Fruit fly (Drosophila melanogaster): ENCODE measurements around the gene CG9265.

DNA sequence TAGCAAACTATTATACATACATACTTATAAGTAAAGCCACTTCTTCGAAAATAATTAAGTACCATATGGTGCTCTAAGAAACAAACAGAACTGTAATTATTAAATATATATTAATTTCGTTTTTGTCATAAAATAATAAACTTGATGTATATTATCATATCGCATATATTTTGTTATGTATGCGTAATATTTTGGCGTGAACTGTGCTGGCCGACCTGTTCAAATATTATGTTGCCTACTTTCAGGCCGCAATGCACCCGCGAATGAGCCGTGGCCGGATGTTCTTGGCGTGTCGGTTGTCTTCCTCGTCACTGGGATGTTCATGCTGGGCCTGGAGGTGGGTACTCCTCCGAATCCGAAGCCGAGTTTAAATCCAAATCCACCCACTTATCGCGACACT, 6.5 kb upstream of the CG9265 start:
- no peak for TF ChIP-seq CG7101 (tag; optimal IDR thresholded peaks at IDR 0.05)
- no peak for TF ChIP-seq CG33017 (tag; optimal IDR thresholded peaks at IDR 0.05)
- TF ChIP-seq CG11617 (GFP tag; optimal IDR thresholded peaks at IDR 0.05) = no peak
- no peak for TF ChIP-seq tj (GFP tag; optimal IDR thresholded peaks at IDR 0.05)
